Worm (Caenorhabditis elegans): ENCODE measurements around the gene Y57E12B.10.

Gene Y57E12B.10

DNA sequence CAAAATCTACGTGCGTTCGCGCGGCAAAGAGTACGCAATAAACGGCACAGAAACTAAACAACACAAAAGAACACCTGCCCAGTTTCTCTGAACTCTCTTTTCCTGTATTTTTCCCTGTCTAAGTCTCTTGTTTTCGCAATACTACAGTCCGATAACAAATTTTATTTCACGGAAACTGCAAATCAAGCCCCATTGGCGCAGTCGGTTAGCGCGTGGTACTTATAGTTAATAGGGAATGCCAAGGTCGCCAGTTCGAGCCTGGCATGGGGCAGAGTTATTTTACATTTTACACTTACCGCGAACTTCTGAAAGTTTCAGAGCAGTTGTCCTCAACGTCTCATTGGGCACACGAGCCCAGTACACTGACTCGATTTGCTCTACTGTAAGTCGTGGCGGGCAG is 18.5 kb downstream of the Y57E12B.10 start:
- TF ChIP-seq fos-1 (tag; optimal IDR thresholded peaks at IDR 0.05) (no peak), F13H6.1 (tag; optimal IDR thresholded peaks at IDR 0.05) (no peak), alr-1 (tag; optimal IDR thresholded peaks at IDR 0.05) (no peak), ZK546.5 (tag; optimal IDR thresholded peaks at IDR 0.05) (no peak), zag-1 (tag; optimal IDR thresholded peaks at IDR 0.05) (no peak), skn-1 (tag; optimal IDR thresholded peaks at IDR 0.05) (no peak), sma-3 (GFP tag; optimal IDR thresholded peaks at IDR 0.05) (no peak), ama-1 (optimal IDR thresholded peaks at IDR 0.05) (no peak), unc-62 (GFP tag; optimal IDR thresholded peaks at IDR 0.05) (no peak), lin-13 (GFP tag; optimal IDR thresholded peaks at IDR 0.05) (no peak), unc-39 (tag; optimal IDR thresholded peaks at IDR 0.05) (no peak), nhr-21 (tag; optimal IDR thresholded peaks at IDR 0.05) (no peak), sem-4 (tag; optimal IDR thresholded peaks at IDR 0.05) (no peak), sma-9 (GFP tag; optimal IDR thresholded peaks at IDR 0.05) (no peak), sma-9 (tag; optimal IDR thresholded peaks at IDR 0.05) (no peak), peb-1 (tag; optimal IDR thresholded peaks at IDR 0.05) (no peak), egl-27 (tag; optimal IDR thresholded peaks at IDR 0.05) (no peak), Y55F3AM.14 (GFP tag; optimal IDR thresholded peaks at IDR 0.05) (no peak), nhr-12 (tag; optimal IDR thresholded peaks at IDR 0.05) (no peak), ztf-1 (GFP tag; conservative IDR thresholded peaks at IDR 0.05) (no peak)

DNA sequence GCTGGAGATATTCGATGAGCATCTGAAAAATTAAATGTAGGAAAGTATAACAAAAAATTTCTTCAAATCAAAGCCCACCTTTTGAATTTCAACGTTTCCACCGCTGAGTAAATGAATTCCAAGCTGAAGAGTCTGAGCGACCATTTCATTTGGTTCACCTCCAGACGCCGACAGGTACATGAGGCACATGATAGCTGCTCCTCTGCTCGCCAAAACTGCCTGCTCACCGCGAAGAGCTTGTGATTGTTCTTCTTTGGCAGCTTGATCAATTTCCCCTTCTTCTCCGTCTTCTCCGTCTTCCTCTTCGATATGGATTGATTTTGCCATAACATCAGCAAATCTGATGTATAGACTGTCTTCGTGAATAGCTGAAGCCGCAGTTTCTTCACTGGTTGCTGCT is 29.3 kb downstream of the Y57E12B.10 start:
- no peak for TF ChIP-seq zag-1 (tag; optimal IDR thresholded peaks at IDR 0.05)

DNA sequence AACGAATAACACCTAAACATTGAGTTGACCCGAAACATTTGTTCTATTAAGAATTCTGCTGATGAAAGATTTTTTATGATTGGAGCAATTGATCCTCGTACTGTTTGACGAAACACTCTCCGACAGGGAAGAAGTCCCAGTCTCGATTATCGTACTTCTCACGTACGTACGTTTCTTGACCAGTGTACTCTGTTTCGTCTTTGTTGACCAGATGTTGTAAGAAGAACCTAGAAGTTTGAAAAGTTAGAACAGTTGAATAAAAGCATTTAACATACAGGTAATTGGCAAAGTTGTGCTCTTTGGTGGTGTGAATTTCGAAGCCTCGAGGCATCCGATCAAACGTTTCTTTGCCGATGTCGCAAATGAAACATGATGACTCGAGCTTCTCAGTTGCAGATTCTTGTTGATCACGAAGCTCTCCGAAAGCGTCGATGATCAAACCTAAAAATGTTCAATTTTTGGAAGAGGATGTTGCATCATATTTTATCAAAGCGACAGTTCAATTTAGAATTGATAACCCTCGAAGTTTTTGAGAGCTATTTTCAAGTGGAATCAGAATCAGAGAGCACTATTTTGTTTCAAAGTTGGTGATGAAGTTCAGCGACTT is 33.7 kb downstream of the Y57E12B.10 start:
- TF ChIP-seq nhr-129 (tag; optimal IDR thresholded peaks at IDR 0.05) (no peak), unc-62 (GFP tag; optimal IDR thresholded peaks at IDR 0.05) (no peak), Y55F3AM.14 (GFP tag; optimal IDR thresholded peaks at IDR 0.05) (no peak), ceh-16 (tag; optimal IDR thresholded peaks at IDR 0.05) (no peak)

DNA sequence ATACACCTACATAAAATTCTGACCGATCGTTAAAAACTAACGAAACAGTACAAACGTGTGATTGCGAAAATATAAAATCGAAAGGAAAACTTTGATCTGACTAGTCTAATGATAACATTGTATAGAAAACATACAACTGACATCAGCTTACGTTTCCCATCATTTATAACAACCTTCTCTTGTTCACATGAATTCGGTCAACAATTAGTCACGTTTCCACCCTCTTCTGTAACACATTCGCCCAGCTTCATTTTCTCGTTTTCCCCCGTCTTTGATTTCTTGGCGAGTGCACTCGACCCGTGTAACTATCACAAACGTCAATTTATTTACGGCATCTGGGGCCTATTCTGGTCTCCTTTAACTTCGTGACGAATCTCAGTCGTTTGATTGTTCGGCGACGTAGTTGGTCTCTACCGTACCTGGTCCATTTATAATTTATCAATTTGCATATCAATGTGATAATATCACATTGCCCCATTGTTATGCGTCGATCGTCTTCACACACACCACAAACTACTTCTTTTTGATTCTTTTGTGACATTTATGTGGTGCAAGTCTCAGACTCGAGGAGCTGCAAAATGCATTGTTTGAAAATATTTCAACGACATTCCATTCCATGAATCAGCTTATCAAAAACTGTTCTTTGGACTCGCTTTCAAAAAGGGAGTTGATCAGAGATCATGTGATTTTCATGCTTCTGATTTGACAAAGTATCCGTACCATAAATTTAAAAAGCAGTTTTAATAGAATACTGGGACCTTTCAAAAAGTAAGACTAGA is 34.8 kb downstream of the Y57E12B.10 start:
- TF ChIP-seq sma-9 (GFP tag; optimal IDR thresholded peaks at IDR 0.05) (peak; percentile 26), sma-9 (tag; optimal IDR thresholded peaks at IDR 0.05) (no peak), lin-11 (tag; optimal IDR thresholded peaks at IDR 0.05) (no peak), snpc-4 (tag; optimal IDR thresholded peaks at IDR 0.05) (no peak), crh-2 (tag; optimal IDR thresholded peaks at IDR 0.05) (peak; percentile 23)

DNA sequence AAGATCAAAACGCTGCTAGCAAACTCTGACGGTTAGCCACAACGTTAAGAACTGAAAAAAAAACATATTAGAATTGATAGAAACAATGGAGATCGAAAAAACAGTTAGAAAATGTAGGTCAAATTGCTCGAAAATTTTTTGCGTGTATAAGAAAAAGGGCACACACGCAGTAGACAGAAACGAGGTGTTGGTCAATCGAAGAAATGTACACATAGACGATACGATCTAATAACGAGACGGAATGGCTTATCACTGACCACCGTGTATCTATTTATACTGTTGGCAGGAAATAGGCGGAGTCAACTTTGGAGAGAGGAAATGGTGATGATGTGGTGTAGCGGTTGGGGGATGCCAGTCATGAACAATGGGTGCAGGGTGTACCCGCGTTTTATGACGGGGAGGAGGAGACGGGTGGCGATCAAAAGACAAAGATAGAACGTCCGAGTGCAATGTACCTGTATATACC is 35.6 kb downstream of the Y57E12B.10 start, which contains the start of gene odc-1:
TSS of gene odc-1 (minus strand) at position 51 of the 466 bp plus-strand sequence.
- TF ChIP-seq mdl-1 (tag; optimal IDR thresholded peaks at IDR 0.05) (no peak), sma-9 (GFP tag; optimal IDR thresholded peaks at IDR 0.05) (peak; percentile 25), sma-9 (tag; optimal IDR thresholded peaks at IDR 0.05) (no peak)

DNA sequence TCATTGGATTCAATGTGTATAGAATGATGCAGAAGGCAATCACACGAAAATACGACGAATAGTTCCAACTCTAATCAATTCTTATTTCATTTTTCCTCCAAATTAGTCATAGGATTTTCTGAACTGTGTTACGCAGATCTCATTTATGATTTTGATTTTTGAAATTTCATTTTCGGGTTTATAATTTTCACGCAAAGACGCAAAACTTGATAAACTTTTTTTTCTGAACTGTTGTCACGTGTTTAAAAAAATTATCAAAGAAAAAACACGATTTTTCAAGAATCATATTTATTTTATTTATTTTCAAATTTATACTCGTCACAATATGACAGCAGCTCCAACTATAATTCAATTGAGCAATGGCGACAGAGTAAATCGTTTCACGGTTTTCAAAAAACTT is 39.1 kb downstream of the Y57E12B.10 start, which contains the start of gene K11C4.1:
TSS of gene K11C4.1 (plus strand) at position 301 of the 400 bp plus-strand sequence.
- TF ChIP-seq unc-62 (GFP tag; optimal IDR thresholded peaks at IDR 0.05) (no peak), peb-1 (tag; optimal IDR thresholded peaks at IDR 0.05) (no peak), fos-1 (tag; optimal IDR thresholded peaks at IDR 0.05) (no peak), dmd-4 (tag; optimal IDR thresholded peaks at IDR 0.05) (no peak), ZK546.5 (tag; optimal IDR thresholded peaks at IDR 0.05) (no peak), ceh-82 (tag; optimal IDR thresholded peaks at IDR 0.05) (no peak), alr-1 (tag; optimal IDR thresholded peaks at IDR 0.05) (no peak), nhr-77 (tag; optimal IDR thresholded peaks at IDR 0.05) (no peak), nhr-6 (tag; optimal IDR thresholded peaks at IDR 0.05) (no peak), lin-13 (GFP tag; optimal IDR thresholded peaks at IDR 0.05) (no peak)

All from whole organism, L2 larva.